Fruit fly (Drosophila melanogaster): ENCODE data around the gene Fancl.

DNA sequence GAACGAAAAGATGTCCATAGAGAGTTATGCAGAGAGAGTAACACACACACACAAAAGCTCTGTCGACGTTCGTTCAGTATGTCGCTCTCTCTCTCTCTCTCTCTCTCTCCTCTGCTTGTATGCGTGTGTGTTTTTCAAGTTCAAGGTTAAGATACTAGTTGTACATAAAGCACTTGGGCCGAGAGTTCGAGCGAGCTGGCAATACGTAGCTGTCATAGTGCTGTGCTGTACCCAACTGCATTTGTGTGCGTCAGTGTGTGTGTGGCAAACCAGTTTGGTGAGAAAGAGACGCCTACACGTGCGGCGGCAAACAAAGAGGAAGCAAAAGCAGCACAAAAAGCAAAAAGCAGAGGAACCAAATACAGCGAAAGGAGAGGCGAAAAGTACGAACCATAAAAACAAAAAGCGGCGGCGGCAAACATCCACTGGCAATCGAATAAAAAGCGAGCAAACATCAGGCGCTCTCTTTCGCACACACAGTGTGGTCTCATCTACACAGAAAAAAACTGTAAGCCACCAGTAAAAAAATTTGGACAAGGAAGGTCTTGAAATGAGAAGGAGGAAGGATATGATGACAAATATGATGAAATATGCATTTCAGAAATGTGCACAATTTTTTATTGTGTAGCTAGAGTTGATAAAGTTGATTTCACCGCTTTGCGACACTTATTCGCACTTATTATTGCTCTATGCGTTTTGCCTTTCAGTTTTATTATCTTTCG lies 34.7 kb upstream of the Fancl start:
- peak; percentile 41 for TF ChIP-seq CG8478 (optimal IDR thresholded peaks at IDR 0.05)
- TF ChIP-seq CTCF (optimal IDR thresholded peaks at IDR 0.05), result no peak

Data from S2 (cell line).